Worm (Caenorhabditis elegans): Measurements from ENCODE around the gene zip-8.
A peak's percentile ranks its signal among the peaks of the same experiment; 100 is the strongest.

zip-8 gene

ce11 chrIII:6452278-6452677, 26.5 kb upstream of the zip-8 start, which contains the start of gene set-1:
Gene set-1 (minus strand): TSS chrIII:6452378.
- TF ChIP-seq lin-29 (GFP tag; IDR thresholded peaks at IDR 0.05) (no peak), ceh-20 (GFP tag; IDR thresholded peaks at IDR 0.05) (no peak), mdt-29 (GFP tag; IDR thresholded peaks at IDR 0.05) (no peak), T20F7.1 (GFP tag; optimal IDR thresholded peaks at IDR 0.05) (no peak), hmg-1.1 (GFP tag; IDR thresholded peaks at IDR 0.05) (no peak), dmd-9 (GFP tag; IDR thresholded peaks at IDR 0.05) (no peak), Y105C5A.15 (GFP tag; IDR thresholded peaks at IDR 0.05) (no peak), gei-8 (GFP tag; optimal IDR thresholded peaks at IDR 0.05) (no peak), hlh-30 (tag; optimal IDR thresholded peaks at IDR 0.05; ENCODE audit: insufficient read depth) (no peak), nhr-48 (tag; optimal IDR thresholded peaks at IDR 0.05) (no peak), nhr-102 (tag; optimal IDR thresholded peaks at IDR 0.05) (no peak), nhr-237 (tag; optimal IDR thresholded peaks at IDR 0.05) (no peak), set-16 (GFP tag; IDR thresholded peaks at IDR 0.05) (no peak)

- TF ChIP-seq aha-1 (tag): no peak
- TF ChIP-seq hmg-1.1 (GFP tag; IDR thresholded peaks at IDR 0.05): 0 out of 2 replicates have a peak, but pooled peaks have one; percentile 11
- peak; percentile 76 for TF ChIP-seq hlh-30 (tag; optimal IDR thresholded peaks at IDR 0.05; ENCODE audit: insufficient read depth)
- TF ChIP-seq lin-39 (tag; optimal IDR thresholded peaks at IDR 0.05): no peak
- peak in 1 of 2 experiments; percentile 28 for TF ChIP-seq lsy-2 (tag; optimal IDR thresholded peaks at IDR 0.05)
- TF ChIP-seq mdt-29 (GFP tag; IDR thresholded peaks at IDR 0.05): no peak
- peak; percentile 5 for TF ChIP-seq mes-2 (tag; optimal IDR thresholded peaks at IDR 0.05; ENCODE audit: poor library complexity, severe bottlenecking)
- peak in 1 of 2 experiments; percentile 96 for TF ChIP-seq unc-62 (GFP tag; optimal IDR thresholded peaks at IDR 0.05 in 1 of 2)
- no peak for TF ChIP-seq unc-62 (tag; optimal IDR thresholded peaks at IDR 0.05)
- no peak for TF ChIP-seq dmd-9 (GFP tag; IDR thresholded peaks at IDR 0.05)
- TF ChIP-seq mxl-2 (GFP tag; conservative IDR thresholded peaks at IDR 0.05): no peak
- TF ChIP-seq nhr-11 (tag; optimal IDR thresholded peaks at IDR 0.05): no peak
- TF ChIP-seq daf-19 (GFP tag; conservative IDR thresholded peaks at IDR 0.05): no peak
- TF ChIP-seq T26A8.4 (GFP tag; IDR thresholded peaks at IDR 0.05): no peak
- no peak for TF ChIP-seq unc-39 (tag; optimal IDR thresholded peaks at IDR 0.05)
- no peak for TF ChIP-seq nhr-28 (tag; optimal IDR thresholded peaks at IDR 0.05)
- TF ChIP-seq lim-7 (GFP tag; IDR thresholded peaks at IDR 0.05): no peak
- TF ChIP-seq lin-13 (GFP tag; optimal IDR thresholded peaks at IDR 0.05): no peak
- no peak for TF ChIP-seq spr-1 (tag; optimal IDR thresholded peaks at IDR 0.05)
- no peak for TF ChIP-seq zip-11 (GFP tag; IDR thresholded peaks at IDR 0.05)
- no peak for TF ChIP-seq egl-43 (GFP tag; IDR thresholded peaks at IDR 0.05)
- TF ChIP-seq D1046.2 (GFP tag; IDR thresholded peaks at IDR 0.05): no peak
- no peak for TF ChIP-seq vab-7 (GFP tag; IDR thresholded peaks at IDR 0.05)
- peak; percentile 10 for TF ChIP-seq hlh-11 (tag; optimal IDR thresholded peaks at IDR 0.05)
- TF ChIP-seq lin-38 (GFP tag; IDR thresholded peaks at IDR 0.05): peak; percentile 39; the same call in 1 of the 2 replicates
- TF ChIP-seq lir-3 (tag; optimal IDR thresholded peaks at IDR 0.05): no peak
- peak; percentile 5 for TF ChIP-seq dve-1 (tag; optimal IDR thresholded peaks at IDR 0.05; ENCODE audit: insufficient read depth)
- TF ChIP-seq dpl-1 (GFP tag; optimal IDR thresholded peaks at IDR 0.05): peak; percentile 58
- TF ChIP-seq zag-1 (tag; optimal IDR thresholded peaks at IDR 0.05): no peak
- no peak for TF ChIP-seq ctbp-1 (GFP tag; IDR thresholded peaks at IDR 0.05)
- no peak for TF ChIP-seq Y5F2A.4 (GFP tag; optimal IDR thresholded peaks at IDR 0.05)
- TF ChIP-seq daf-12 (tag; optimal IDR thresholded peaks at IDR 0.05): no peak
- TF ChIP-seq mep-1 (tag; optimal IDR thresholded peaks at IDR 0.05): peak; percentile 40
- no peak for TF ChIP-seq fkh-10 (GFP tag; optimal IDR thresholded peaks at IDR 0.05)
- no peak for TF ChIP-seq daf-16 (GFP tag; optimal IDR thresholded peaks at IDR 0.05)
- no peak for TF ChIP-seq daf-16 (tag; optimal IDR thresholded peaks at IDR 0.05)
- TF ChIP-seq rbr-2 (tag; optimal IDR thresholded peaks at IDR 0.05): no peak
- no peak for TF ChIP-seq snpc-4 (tag; optimal IDR thresholded peaks at IDR 0.05)
- no peak for TF ChIP-seq saeg-2 (GFP tag; IDR thresholded peaks at IDR 0.05)
- no peak for TF ChIP-seq Y75B8A.6 (GFP tag; IDR thresholded peaks at IDR 0.05)
- no peak for TF ChIP-seq nhr-6 (tag; optimal IDR thresholded peaks at IDR 0.05)
- no peak for TF ChIP-seq ceh-44 (GFP tag; IDR thresholded peaks at IDR 0.05)
These were observed 26.1 kb upstream of the zip-8 start for ce11 chrIII:6452683-6453082.

All from whole organism, L4 larva.